Fruit fly (Drosophila melanogaster) S2 (cell line): ENCODE measurements around the gene CG34452.

Source experiments
- CG8478 ChIP-seq: fragments of >200 bp; optimal IDR thresholded peaks from 2 replicates; lab custom pipeline; 2018
- CTCF ChIP-seq, 2 experiments: fragments of >200 bp; optimal IDR thresholded peaks; 2 replicates each; lab custom pipeline; 2018

dm6 chr3L:15657290-15657689 lies 30.4 kb downstream of the CG34452 start, which contains the start of the genes Eig71Ef and Eig71Eg:
- TF ChIP-seq CG8478 (no peak), CTCF (optimal IDR thresholded peaks at IDR 0.05; lab: Kevin White, UChicago) (no peak)
